Worm (Caenorhabditis elegans) whole organism, L1 larva: Measurements from ENCODE around the gene F59E11.6.

Experiments
- C16A3.4 ChIP-seq: fragments of 150-350 bp; optimal IDR thresholded peaks from 2 replicates; lab custom pipeline; 2014; ENCODE audit warnings: missing biosample characterization, missing genetic modification characterization
- F16B12.6 ChIP-seq: fragments of 150-350 bp; optimal IDR thresholded peaks from 2 replicates; lab custom pipeline; 2014; ENCODE audit warnings: missing biosample characterization, missing genetic modification characterization
- Y116A8C.19 ChIP-seq: sonication (generic microtip); optimal IDR thresholded peaks from 2 replicates; lab custom pipeline; 2016; ENCODE audit warnings: missing compliant biosample characterization, missing genetic modification characterization, borderline replicate concordance
- alr-1 ChIP-seq: fragments of 200-800 bp; sonication (Bioruptor generic); optimal IDR thresholded peaks from 2 replicates; lab custom pipeline; 2018; ENCODE audit warnings: borderline replicate concordance, mild to moderate bottlenecking, missing genetic modification characterization, missing compliant biosample characterization
- aly-2 ChIP-seq: fragments of 150-350 bp; optimal IDR thresholded peaks from 2 replicates; lab custom pipeline; 2014; ENCODE audit warnings: missing biosample characterization, missing genetic modification characterization
- ama-1 ChIP-seq: fragments of 150-350 bp; optimal IDR thresholded peaks from 2 replicates; lab custom pipeline; 2014
- blmp-1 ChIP-seq: fragments of 150-350 bp; optimal IDR thresholded peaks from 2 replicates; lab custom pipeline; 2014; ENCODE audit warnings: missing biosample characterization, missing genetic modification characterization
- ceh-8 ChIP-seq: fragments of 200-800 bp; sonication (Bioruptor generic); optimal IDR thresholded peaks from 2 replicates; lab custom pipeline; 2018; ENCODE audit warnings: mild to moderate bottlenecking, missing genetic modification characterization, moderate library complexity, missing compliant biosample characterization
- ceh-90 ChIP-seq: sonication (generic microtip); optimal IDR thresholded peaks from 2 replicates; lab custom pipeline; 2016; ENCODE audit warnings: missing genetic modification characterization, missing compliant biosample characterization
- ces-1 ChIP-seq: fragments of 150-350 bp; optimal IDR thresholded peaks from 2 replicates; lab custom pipeline; 2014; ENCODE audit warnings: missing biosample characterization, missing genetic modification reagents, missing genetic modification characterization
- efl-1 ChIP-seq, 4 experiments: fragments of 150-350 bp; optimal IDR thresholded peaks in 3 of 4; peaks in 1 of 4; 1 replicate in 1 of 4; 2 replicates in 3 of 4; lab custom pipeline; 2014; ENCODE audit warnings: missing biosample characterization in 2 of 4, missing genetic modification characterization in 2 of 4, missing genetic modification reagents in 2 of 4
- egl-13 ChIP-seq: sonication (generic microtip); optimal IDR thresholded peaks from 2 replicates; lab custom pipeline; 2016; ENCODE audit warnings: missing genotype, missing genetic modification reagents, missing genetic modification characterization, missing compliant biosample characterization
- elt-2 ChIP-seq: sonication (generic microtip); optimal IDR thresholded peaks from 2 replicates; lab custom pipeline; 2016; ENCODE audit warnings: missing genetic modification characterization, mild to moderate bottlenecking, inconsistent platforms, missing compliant biosample characterization, missing genetic modification reagents
- fkh-4 ChIP-seq: sonication (generic microtip); optimal IDR thresholded peaks from 2 replicates; lab custom pipeline; 2016; ENCODE audit warnings: missing compliant biosample characterization, missing genetic modification characterization, borderline replicate concordance
- fkh-8 ChIP-seq: sonication (generic microtip); optimal IDR thresholded peaks from 2 replicates; lab custom pipeline; 2016; ENCODE audit warnings: mild to moderate bottlenecking, missing genetic modification characterization, missing compliant biosample characterization
- grh-1 ChIP-seq: fragments of 200-800 bp; sonication (Bioruptor generic); IDR thresholded peaks from 2 replicates; pipeline ENCODE4 v1.3.6; 2022; ENCODE audit warnings: missing genetic modification reagents, missing genetic modification characterization, missing compliant biosample characterization
- hlh-4 ChIP-seq: sonication (generic microtip); optimal IDR thresholded peaks from 2 replicates; lab custom pipeline; 2016; ENCODE audit warnings: mild to moderate bottlenecking, missing genetic modification characterization, missing compliant biosample characterization
- hpl-2 ChIP-seq: fragments of 150-350 bp; optimal IDR thresholded peaks from 2 replicates; lab custom pipeline; 2014; ENCODE audit warnings: missing biosample characterization, missing genetic modification reagents, missing genetic modification characterization
- irx-1 ChIP-seq: sonication (generic microtip); optimal IDR thresholded peaks from 2 replicates; lab custom pipeline; 2016; ENCODE audit warnings: missing genetic modification characterization, missing compliant biosample characterization
- isw-1 ChIP-seq: fragments of 200-800 bp; sonication (Bioruptor generic); IDR thresholded peaks from 2 replicates; pipeline ENCODE4 v1.3.6; 2022; ENCODE audit warnings: missing genetic modification characterization, missing compliant biosample characterization
- jun-1 ChIP-seq: fragments of 150-350 bp; optimal IDR thresholded peaks from 2 replicates; lab custom pipeline; 2014; ENCODE audit warnings: missing biosample characterization, missing genetic modification reagents, missing genetic modification characterization
- mep-1 ChIP-seq: fragments of 150-350 bp; optimal IDR thresholded peaks from 2 replicates; lab custom pipeline; 2014; ENCODE audit warnings: missing biosample characterization, missing genetic modification characterization
- nhr-20 ChIP-seq: sonication (generic microtip); optimal IDR thresholded peaks from 2 replicates; lab custom pipeline; 2016; ENCODE audit warnings: mild to moderate bottlenecking, missing genetic modification characterization, missing compliant biosample characterization
- nhr-237 ChIP-seq: fragments of 150-350 bp; optimal IDR thresholded peaks from 2 replicates; lab custom pipeline; 2014; ENCODE audit warnings: missing biosample characterization, missing genetic modification characterization
- nhr-47 ChIP-seq: sonication (generic microtip); optimal IDR thresholded peaks from 2 replicates; lab custom pipeline; 2016; ENCODE audit warnings: mild to moderate bottlenecking, missing genetic modification characterization, moderate library complexity, missing compliant biosample characterization
- nhr-71 ChIP-seq: sonication (generic microtip); optimal IDR thresholded peaks from 2 replicates; lab custom pipeline; 2016; ENCODE audit warnings: mild to moderate bottlenecking, missing genetic modification characterization, moderate library complexity, missing compliant biosample characterization
- nhr-90 ChIP-seq: sonication (generic microtip); optimal IDR thresholded peaks from 2 replicates; lab custom pipeline; 2016; ENCODE audit warnings: mild to moderate bottlenecking, missing genetic modification characterization, missing compliant biosample characterization; ENCODE audit not compliant: poor library complexity
- pqm-1 ChIP-seq: sonication (generic microtip); optimal IDR thresholded peaks from 3 replicates; lab custom pipeline; 2017; ENCODE audit warnings: missing biosample characterization, missing genetic modification characterization
- rnt-1 ChIP-seq: sonication (generic microtip); optimal IDR thresholded peaks from 2 replicates; lab custom pipeline; 2016; ENCODE audit warnings: mild to moderate bottlenecking, missing genetic modification characterization, moderate library complexity, missing compliant biosample characterization
- skn-1 ChIP-seq: fragments of 150-350 bp; optimal IDR thresholded peaks from 2 replicates; lab custom pipeline; 2014; ENCODE audit warnings: missing biosample characterization, missing genetic modification characterization
- snu-23 ChIP-seq: sonication (generic microtip); optimal IDR thresholded peaks from 2 replicates; lab custom pipeline; 2016; ENCODE audit warnings: missing genetic modification characterization, missing compliant biosample characterization
- sox-4 ChIP-seq: sonication (generic microtip); optimal IDR thresholded peaks from 2 replicates; lab custom pipeline; 2016; ENCODE audit warnings: missing genetic modification characterization, missing compliant biosample characterization
- sptf-1 ChIP-seq: fragments of 150-350 bp; optimal IDR thresholded peaks from 2 replicates; lab custom pipeline; 2014; ENCODE audit warnings: missing biosample characterization, missing genetic modification characterization
- tbx-2 ChIP-seq: sonication (generic microtip); optimal IDR thresholded peaks from 2 replicates; lab custom pipeline; 2016; ENCODE audit warnings: missing genetic modification characterization, missing compliant biosample characterization
- tlp-1 ChIP-seq: fragments of 150-350 bp; optimal IDR thresholded peaks from 2 replicates; lab custom pipeline; 2014; ENCODE audit warnings: missing biosample characterization, missing genetic modification characterization
- unc-130 ChIP-seq: fragments of 150-350 bp; optimal IDR thresholded peaks from 2 replicates; lab custom pipeline; 2017; ENCODE audit warnings: missing biosample characterization, missing genetic modification characterization, inconsistent platforms
- unc-98 ChIP-seq: fragments of 200-800 bp; sonication (Bioruptor generic); IDR thresholded peaks from 2 replicates; pipeline ENCODE4 v1.3.6; 2022; ENCODE audit warnings: missing genetic modification characterization, missing compliant biosample characterization
- xbp-1 ChIP-seq: sonication (generic microtip); optimal IDR thresholded peaks from 2 replicates; lab custom pipeline; 2016; ENCODE audit warnings: missing genetic modification characterization, missing compliant biosample characterization
- zag-1 ChIP-seq: fragments of 150-350 bp; optimal IDR thresholded peaks from 2 replicates; lab custom pipeline; 2014; ENCODE audit warnings: missing biosample characterization, missing genetic modification characterization

The F59E11.6 gene

ce11 chrV:8972271-8972670 is 19.3 kb upstream of the F59E11.6 start, which contains the start of gene nhr-195:
nhr-195 (minus strand) TSS chrV:8972371.
- no peak for TF ChIP-seq nhr-237 (tag; lab: Kevin White, UChicago)
- no peak for TF ChIP-seq egl-13
- TF ChIP-seq ces-1 (GFP tag; lab: Kevin White, UChicago), result no peak
- TF ChIP-seq pqm-1, result no peak
- no peak for TF ChIP-seq nhr-47
- no peak for TF ChIP-seq isw-1 (GFP tag; lab: Robert Waterston, UW)
- no peak for TF ChIP-seq alr-1 (tag; lab: Kevin White, UChicago)
- no peak for TF ChIP-seq hlh-4 (tag; lab: Kevin White, UChicago)
- TF ChIP-seq rnt-1 (tag; lab: Kevin White, UChicago), result no peak
- TF ChIP-seq grh-1 (GFP tag; lab: Robert Waterston, UW), result no peak

- TF ChIP-seq zag-1 (tag; lab: Kevin White, UChicago) (no peak), jun-1 (tag; lab: Kevin White, UChicago) (peak; percentile 2), snu-23 (no peak), unc-130 (no peak), irx-1 (tag; lab: Kevin White, UChicago) (no peak), nhr-71 (tag; lab: Kevin White, UChicago) (peak; percentile 3), blmp-1 (tag; lab: Kevin White, UChicago) (peak; percentile 40), fkh-8 (no peak), sptf-1 (tag; lab: Kevin White, UChicago) (no peak), pqm-1 (no peak), elt-2 (tag; lab: Kevin White, UChicago) (peak; percentile 18), fkh-4 (no peak), sox-4 (no peak), egl-13 (no peak), aly-2 (tag; lab: Kevin White, UChicago) (no peak), skn-1 (tag; lab: Kevin White, UChicago) (no peak), tbx-2 (tag; lab: Kevin White, UChicago) (no peak), xbp-1 (no peak), nhr-90 (tag; lab: Kevin White, UChicago) (no peak), Y116A8C.19 (tag; lab: Kevin White, UChicago) (no peak), ama-1 (no peak), nhr-20 (no peak), C16A3.4 (no peak), unc-98 (GFP tag; lab: Robert Waterston, UW) (no peak), hpl-2 (GFP tag; lab: Kevin White, UChicago) (no peak), tlp-1 (no peak), mep-1 (tag; lab: Kevin White, UChicago) (peak; percentile 7), F16B12.6 (tag; lab: Kevin White, UChicago) (no peak)
Observed at ce11 chrV:8974889-8975422, 16.6 kb upstream of the F59E11.6 start, which contains the start of gene nhr-143. nhr-143 (minus strand) TSS chrV:8974939.

ce11 chrV:8977895-8978294 is 13.7 kb upstream of the F59E11.6 start:
- TF ChIP-seq ama-1 (no peak), efl-1 (optimal IDR thresholded peaks at IDR 0.05; lab: Kevin White, UChicago) (no peak), efl-1 (GFP tag; optimal IDR thresholded peaks at IDR 0.05 in 1 of 2; lab: Kevin White, UChicago) (peak in 1 of 2 experiments; percentile 62)

ce11 chrV:8980845-8981244 is 10.7 kb upstream of the F59E11.6 start, which contains the start of gene str-84:
str-84 (minus strand) TSS chrV:8980945.
- TF ChIP-seq ceh-8, result peak; percentile 83
- no peak for TF ChIP-seq ceh-90
- TF ChIP-seq, all 84 proteins: peak for 1
